Fruit fly (Drosophila melanogaster) whole organism, embryonic: ENCODE results near the gene FASN2.

Experiments
- Aef1 ChIP-seq: fragments of 200-800 bp; sonication (Bioruptor generic); IDR thresholded peaks from 3 replicates; pipeline ENCODE4 v1.3.6; 2022; ENCODE audit warnings: missing biosample characterization, missing genetic modification characterization
- Asciz ChIP-seq: fragments of 200-800 bp; sonication (Bioruptor generic); optimal IDR thresholded peaks from 2 replicates; lab custom pipeline; 2017; ENCODE audit warnings: missing biosample characterization, mild to moderate bottlenecking, missing genetic modification characterization, missing genetic modification reagents
- BtbVII ChIP-seq: fragments of 200-800 bp; sonication (Bioruptor generic); optimal IDR thresholded peaks from 3 replicates; lab custom pipeline; 2017; ENCODE audit warnings: missing biosample characterization, mild to moderate bottlenecking, missing genetic modification characterization
- CG10267 ChIP-seq: fragments of 200-800 bp; sonication (Bioruptor generic); optimal IDR thresholded peaks from 2 replicates; lab custom pipeline; 2018; ENCODE audit warnings: missing biosample characterization, mild to moderate bottlenecking, missing genetic modification characterization, moderate library complexity
- CG12219 ChIP-seq: fragments of 200-800 bp; sonication (Bioruptor generic); optimal IDR thresholded peaks from 3 replicates; lab custom pipeline; 2018; ENCODE audit warnings: missing biosample characterization, mild to moderate bottlenecking, missing genetic modification characterization
- CG12659 ChIP-seq: fragments of 200-800 bp; sonication (Bioruptor generic); optimal IDR thresholded peaks from 3 replicates; lab custom pipeline; 2017; ENCODE audit warnings: mild to moderate bottlenecking, missing biosample characterization, missing genetic modification reagents, missing genetic modification characterization
- CG12744 ChIP-seq: fragments of 200-800 bp; sonication (Bioruptor generic); optimal IDR thresholded peaks from 2 replicates; lab custom pipeline; 2016; ENCODE audit warnings: missing biosample characterization, missing genetic modification characterization
- CG13287 ChIP-seq: fragments of 200-800 bp; sonication (Bioruptor generic); IDR thresholded peaks from 2 replicates; pipeline ENCODE4 v1.3.6; 2022; ENCODE audit warnings: missing biosample characterization, missing genetic modification characterization; ENCODE audit not compliant: partially characterized antibody
- CG1602 ChIP-seq: fragments of 200-800 bp; sonication (Bioruptor generic); optimal IDR thresholded peaks from 3 replicates; lab custom pipeline; 2016; ENCODE audit warnings: missing biosample characterization, missing genetic modification characterization
- CG17328 ChIP-seq: fragments of 200-800 bp; sonication (Bioruptor generic); IDR thresholded peaks from 2 replicates; pipeline ENCODE4 v1.3.6; 2022; ENCODE audit warnings: missing biosample characterization, missing genetic modification characterization
- CG17385 ChIP-seq: fragments of 200-800 bp; sonication (Bioruptor generic); optimal IDR thresholded peaks from 3 replicates; lab custom pipeline; 2018; ENCODE audit warnings: missing biosample characterization, mild to moderate bottlenecking, missing genetic modification characterization
- CG17568 ChIP-seq: fragments of 200-800 bp; sonication (Bioruptor generic); optimal IDR thresholded peaks from 2 replicates; lab custom pipeline; 2018; ENCODE audit warnings: missing biosample characterization, mild to moderate bottlenecking, missing genetic modification characterization, moderate library complexity
- CG17912 ChIP-seq: fragments of 200-800 bp; sonication (Bioruptor generic); optimal IDR thresholded peaks from 2 replicates; lab custom pipeline; 2018; ENCODE audit warnings: missing biosample characterization, mild to moderate bottlenecking, missing genetic modification characterization
- CG30020 ChIP-seq: fragments of 200-800 bp; optimal IDR thresholded peaks from 2 replicates; lab custom pipeline; 2019; ENCODE audit warnings: missing biosample characterization, mild to moderate bottlenecking, missing genetic modification characterization, moderate library complexity
- CG33213 ChIP-seq: fragments of 200-800 bp; sonication (Bioruptor generic); optimal IDR thresholded peaks from 3 replicates; lab custom pipeline; 2016; ENCODE audit warnings: missing biosample characterization, missing genetic modification characterization
- CG33557 ChIP-seq: fragments of 200-800 bp; sonication (Bioruptor generic); optimal IDR thresholded peaks from 2 replicates; lab custom pipeline; 2019; ENCODE audit warnings: missing biosample characterization, mild to moderate bottlenecking, missing genetic modification characterization, moderate library complexity
- CG34422 ChIP-seq: fragments of 200-800 bp; sonication (Bioruptor generic); IDR thresholded peaks from 3 replicates; pipeline ENCODE4 v1.3.6; 2022; ENCODE audit warnings: missing biosample characterization, missing genetic modification characterization
- CG3847 ChIP-seq: fragments of 200-800 bp; sonication (Bioruptor generic); IDR thresholded peaks from 2 replicates; pipeline ENCODE4 v1.3.6; 2022; ENCODE audit warnings: missing biosample characterization, missing genetic modification characterization
- CG4707 ChIP-seq: fragments of 200-800 bp; sonication (Bioruptor generic); optimal IDR thresholded peaks from 2 replicates; lab custom pipeline; 2018; ENCODE audit warnings: missing biosample characterization, mild to moderate bottlenecking, missing genetic modification characterization, moderate library complexity
- CG6175 ChIP-seq: fragments of 200-800 bp; sonication (Bioruptor generic); IDR thresholded peaks from 3 replicates; pipeline ENCODE4 v1.3.6; 2022; ENCODE audit warnings: missing biosample characterization, missing genetic modification characterization
- CG7357 ChIP-seq: fragments of 200-800 bp; sonication (Bioruptor generic); IDR thresholded peaks from 3 replicates; pipeline ENCODE4 v1.3.6; 2022; ENCODE audit warnings: missing biosample characterization, missing genetic modification characterization
- Dref ChIP-seq: fragments of 200-800 bp; sonication (Bioruptor generic); IDR thresholded peaks from 2 replicates; pipeline ENCODE4 v1.3.6; 2022; ENCODE audit warnings: missing biosample characterization, missing genetic modification characterization
- Ets65A ChIP-seq: fragments of 200-800 bp; sonication (Bioruptor generic); peaks from one replicate; lab custom pipeline; 2016; ENCODE audit warnings: missing biosample characterization, missing genetic modification characterization
- Ets97D ChIP-seq: fragments of 200-800 bp; sonication (Bioruptor generic); optimal IDR thresholded peaks from 3 replicates; lab custom pipeline; 2016; ENCODE audit warnings: missing biosample characterization, missing genetic modification characterization
- HLH4C ChIP-seq: fragments of 200-800 bp; sonication (Bioruptor generic); IDR thresholded peaks from 3 replicates; pipeline ENCODE4 v1.3.6; 2022; ENCODE audit warnings: missing biosample characterization, missing genetic modification characterization; ENCODE audit not compliant: partially characterized antibody
- HLH54F ChIP-seq: fragments of 200-800 bp; sonication (Bioruptor generic); optimal IDR thresholded peaks from 3 replicates; lab custom pipeline; 2016; ENCODE audit warnings: missing biosample characterization, missing genetic modification characterization
- HmgZ ChIP-seq: fragments of 200-800 bp; sonication (Bioruptor generic); optimal IDR thresholded peaks from 2 replicates; lab custom pipeline; 2018; ENCODE audit warnings: missing biosample characterization, mild to moderate bottlenecking, missing genetic modification characterization
- Hmx ChIP-seq: fragments of 200-800 bp; sonication (Bioruptor generic); optimal IDR thresholded peaks from 2 replicates; lab custom pipeline; 2016; ENCODE audit warnings: missing biosample characterization, missing genetic modification characterization
- NfI ChIP-seq: fragments of 200-800 bp; sonication (Bioruptor generic); optimal IDR thresholded peaks from 3 replicates; lab custom pipeline; 2018; ENCODE audit warnings: missing biosample characterization, mild to moderate bottlenecking, missing genetic modification characterization, moderate library complexity
- Opbp ChIP-seq: fragments of 200-800 bp; sonication (Bioruptor generic); IDR thresholded peaks from 3 replicates; pipeline ENCODE4 v1.3.6; 2022; ENCODE audit warnings: missing biosample characterization, missing genetic modification characterization; ENCODE audit not compliant: partially characterized antibody
- Rfx ChIP-seq: fragments of 200-800 bp; sonication (Bioruptor generic); IDR thresholded peaks from 2 replicates; pipeline ENCODE4 v1.3.6; 2022; ENCODE audit warnings: missing biosample characterization, missing genetic modification characterization
- Sox102F ChIP-seq: fragments of 200-800 bp; sonication (Bioruptor generic); optimal IDR thresholded peaks from 2 replicates; lab custom pipeline; 2018; ENCODE audit warnings: missing biosample characterization, mild to moderate bottlenecking, missing genetic modification characterization, moderate library complexity
- YL-1 ChIP-seq: fragments of 200-800 bp; sonication (Bioruptor generic); optimal IDR thresholded peaks from 3 replicates; lab custom pipeline; 2017; ENCODE audit warnings: missing biosample characterization, mild to moderate bottlenecking, missing genetic modification characterization
- amos ChIP-seq: fragments of 200-800 bp; sonication (Bioruptor generic); IDR thresholded peaks from 2 replicates; pipeline ENCODE4 v1.3.6; 2022; ENCODE audit warnings: missing biosample characterization, missing genetic modification characterization; ENCODE audit not compliant: partially characterized antibody
- aop ChIP-seq: fragments of 200-800 bp; sonication (Bioruptor generic); IDR thresholded peaks from 2 replicates; pipeline ENCODE4 v1.3.6; 2022; ENCODE audit warnings: missing biosample characterization, missing genetic modification characterization
- cad ChIP-seq: fragments of >200 bp; optimal IDR thresholded peaks from 2 replicates; lab custom pipeline; 2017; ENCODE audit warnings: missing biosample characterization, missing genetic modification characterization
- fd64A ChIP-seq: fragments of 200-800 bp; sonication (Bioruptor generic); optimal IDR thresholded peaks from 3 replicates; lab custom pipeline; 2018; ENCODE audit warnings: missing biosample characterization, mild to moderate bottlenecking, missing genetic modification characterization
- gfzf ChIP-seq: fragments of 200-800 bp; sonication (Bioruptor generic); optimal IDR thresholded peaks from 2 replicates; lab custom pipeline; 2016; ENCODE audit warnings: missing biosample characterization, mild to moderate bottlenecking, missing genetic modification characterization, moderate library complexity
- grn ChIP-seq: fragments of 200-800 bp; sonication (Bioruptor generic); optimal IDR thresholded peaks from 3 replicates; lab custom pipeline; 2017; ENCODE audit warnings: missing biosample characterization, missing genetic modification characterization
- inv ChIP-seq: fragments of 200-800 bp; sonication (Bioruptor generic); IDR thresholded peaks from 2 replicates; pipeline ENCODE4 v1.3.6; 2022; ENCODE audit warnings: missing biosample characterization, missing genetic modification characterization; ENCODE audit not compliant: partially characterized antibody
- knrl ChIP-seq: fragments of 200-800 bp; sonication (Bioruptor generic); IDR thresholded peaks from 3 replicates; pipeline ENCODE4 v1.3.6; 2022; ENCODE audit warnings: missing biosample characterization, missing genetic modification characterization; ENCODE audit not compliant: partially characterized antibody
- nau ChIP-seq: fragments of 200-800 bp; sonication (Bioruptor generic); optimal IDR thresholded peaks from 3 replicates; lab custom pipeline; 2017; ENCODE audit warnings: missing biosample characterization, mild to moderate bottlenecking, missing genetic modification characterization, missing genetic modification reagents
- nmo ChIP-seq: fragments of 200-800 bp; sonication (Bioruptor generic); optimal IDR thresholded peaks from 2 replicates; lab custom pipeline; 2018; ENCODE audit warnings: missing biosample characterization, mild to moderate bottlenecking, missing genetic modification characterization, moderate library complexity
- pfk ChIP-seq: fragments of 200-800 bp; sonication (Bioruptor generic); optimal IDR thresholded peaks from 2 replicates; lab custom pipeline; 2018; ENCODE audit warnings: missing biosample characterization, mild to moderate bottlenecking, missing genetic modification characterization, moderate library complexity
- pnt ChIP-seq: fragments of 200-800 bp; sonication (Bioruptor generic); optimal IDR thresholded peaks from 3 replicates; lab custom pipeline; 2016; ENCODE audit warnings: missing biosample characterization, missing genetic modification characterization
- run ChIP-seq: fragments of 200-800 bp; sonication (Bioruptor generic); optimal IDR thresholded peaks from 3 replicates; lab custom pipeline; 2018; ENCODE audit warnings: missing biosample characterization, mild to moderate bottlenecking, missing genetic modification characterization
- trem ChIP-seq: fragments of 200-800 bp; optimal IDR thresholded peaks from 3 replicates; lab custom pipeline; 2019; ENCODE audit warnings: missing biosample characterization, mild to moderate bottlenecking, missing genetic modification characterization, moderate library complexity
- twi ChIP-seq: fragments of 200-800 bp; optimal IDR thresholded peaks from 2 replicates; lab custom pipeline; 2019; ENCODE audit warnings: missing biosample characterization, mild to moderate bottlenecking, missing genetic modification characterization, moderate library complexity
- vfl ChIP-seq: fragments of 200-800 bp; sonication (Bioruptor generic); optimal IDR thresholded peaks from 2 replicates; lab custom pipeline; 2016; ENCODE audit warnings: missing biosample characterization, missing genetic modification characterization
- vvl ChIP-seq: fragments of 200-800 bp; sonication (Bioruptor generic); IDR thresholded peaks from 2 replicates; pipeline ENCODE4 v1.3.6; 2022; ENCODE audit warnings: missing biosample characterization, missing genetic modification characterization

The FASN2 gene

DNA sequence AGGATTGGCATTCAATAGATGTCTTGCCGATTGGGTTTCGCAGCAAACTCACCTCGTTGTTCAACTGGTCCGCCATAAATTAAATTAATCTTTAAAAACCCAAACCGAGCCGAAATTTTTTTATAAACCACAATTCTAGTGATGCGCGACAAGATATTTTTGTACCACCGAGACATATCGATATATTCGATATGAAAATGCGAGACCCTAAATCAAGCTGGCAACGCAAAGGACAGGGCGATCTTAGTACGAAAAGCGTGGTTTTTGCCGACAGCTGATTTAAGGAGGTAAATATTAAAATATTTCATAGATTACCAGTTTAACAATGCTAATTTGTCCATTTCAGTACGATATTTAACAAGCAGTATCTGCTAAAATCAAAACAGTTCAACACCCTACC lies 14.7 kb upstream of the FASN2 start, which contains the start of the genes Sf3b2 and CG17219 (continued):
- peak; percentile 39; the same call in 1 of the 2 replicates for TF ChIP-seq Rfx (GFP tag; lab: Robert Waterston, UW)
- TF ChIP-seq CG30020 (tag; lab: Kevin White, UChicago) = peak; percentile 55
- TF ChIP-seq CG10267 (tag; lab: Kevin White, UChicago) = peak; percentile 33
- TF ChIP-seq twi (tag; lab: Kevin White, UChicago) = no peak
- no peak for TF ChIP-seq BtbVII
- no peak for TF ChIP-seq nau
- TF ChIP-seq Dref = peak; percentile 90
- TF ChIP-seq knrl (GFP tag; lab: Robert Waterston, UW) = peak; percentile 70
- TF ChIP-seq inv = peak; percentile 50; the same call in 1 of the 2 replicates
- TF ChIP-seq CG13287 (GFP tag; lab: Robert Waterston, UW) = peak; percentile 80
- peak; percentile 77 for TF ChIP-seq YL-1 (GFP tag; lab: Kevin White, UChicago)
- TF ChIP-seq fd64A (GFP tag; lab: Kevin White, UChicago) = no peak
- TF ChIP-seq CG34422 (GFP tag; lab: Robert Waterston, UW) = peak; percentile 16; the same call in 1 of the 3 replicates
- TF ChIP-seq vvl (GFP tag; lab: Robert Waterston, UW) = peak; percentile 52
- no peak for TF ChIP-seq Asciz (GFP tag; lab: Kevin White, UChicago)
- peak; percentile 58; the same call in 2 of the 3 replicates for TF ChIP-seq HLH4C (GFP tag; lab: Robert Waterston, UW)
- TF ChIP-seq amos = peak; percentile 82
- TF ChIP-seq HLH54F (GFP tag; lab: Kevin White, UChicago) = peak; percentile 16
- TF ChIP-seq run (tag; lab: Kevin White, UChicago) = peak; percentile 74
- TF ChIP-seq CG12219 = no peak
- TF ChIP-seq CG17568 (GFP tag; lab: Kevin White, UChicago) = no peak
- TF ChIP-seq Ets65A (GFP tag; lab: Kevin White, UChicago) = peak; percentile 86
- peak; percentile 4 for TF ChIP-seq CG33213
- peak; percentile 28 for TF ChIP-seq NfI (GFP tag; lab: Kevin White, UChicago)

DNA sequence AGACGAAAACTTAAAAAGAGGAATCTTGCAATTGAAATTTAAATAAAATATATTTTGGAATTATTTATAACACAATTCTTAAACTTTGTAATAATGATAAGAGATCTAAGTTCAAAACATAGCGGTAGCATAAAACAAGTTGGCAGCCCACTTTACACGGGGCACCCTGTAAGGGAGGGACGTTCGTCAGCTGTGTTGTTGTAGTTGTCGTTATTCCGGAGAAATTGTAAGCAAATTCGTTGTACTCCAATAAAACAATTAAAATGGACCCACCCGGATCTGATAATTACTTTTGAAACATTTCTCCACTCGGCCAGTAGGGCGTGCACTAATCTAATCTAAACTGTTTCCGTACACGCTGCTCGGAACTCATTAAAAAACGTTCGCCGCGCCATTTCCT lies 13.4 kb upstream of the FASN2 start, which contains the start of gene GABPI:
Gene GABPI (plus strand): TSS at position 190 of the 400 bp plus-strand sequence.
- TF ChIP-seq pnt (GFP tag; lab: Kevin White, UChicago) (no peak), CG33557 (GFP tag; lab: Kevin White, UChicago) (peak; percentile 21), CG1602 (GFP tag; lab: Kevin White, UChicago) (no peak), aop (no peak), HmgZ (tag; lab: Kevin White, UChicago) (peak; percentile 55), fd64A (GFP tag; lab: Kevin White, UChicago) (no peak), CG17328 (GFP tag; lab: Robert Waterston, UW) (no peak), CG17912 (GFP tag; lab: Kevin White, UChicago) (peak; percentile 0), Aef1 (GFP tag; lab: Robert Waterston, UW) (peak; percentile 46; the same call in 1 of the 3 replicates), CG12744 (GFP tag; lab: Kevin White, UChicago) (no peak), CG17385 (GFP tag; lab: Kevin White, UChicago) (peak; percentile 43), nmo (GFP tag; lab: Kevin White, UChicago) (peak; percentile 12), cad (GFP tag; lab: Kevin White, UChicago) (peak; percentile 50), CG4707 (GFP tag; lab: Kevin White, UChicago) (peak; percentile 19), CG33213 (no peak), CG3847 (peak; percentile 67), Opbp (GFP tag; lab: Robert Waterston, UW) (no peak), gfzf (no peak), pfk (GFP tag; lab: Kevin White, UChicago) (peak; percentile 1), vfl (GFP tag; lab: Kevin White, UChicago) (no peak), Sox102F (no peak), Hmx (GFP tag; lab: Kevin White, UChicago) (no peak), CG34422 (GFP tag; lab: Robert Waterston, UW) (peak; percentile 76; the same call in 2 of the 3 replicates), CG12659 (peak; percentile 24), grn (GFP tag; lab: Kevin White, UChicago) (peak; percentile 93), trem (peak; percentile 99), CG10267 (tag; lab: Kevin White, UChicago) (peak; percentile 22), CG6175 (no peak), Ets97D (GFP tag; lab: Kevin White, UChicago) (peak; percentile 24), CG7357 (GFP tag; lab: Robert Waterston, UW) (no peak)
